Fruit fly (Drosophila melanogaster): Measurements from ENCODE around the gene CG31546.

The CG31546 gene

dm6 chr3R:5613114-5613443 lies 22.3 kb downstream of the CG31546 start, which contains the start of gene Atu (continued):
- TF ChIP-seq CG2116 (GFP tag; optimal IDR thresholded peaks at IDR 0.05) (peak; percentile 98), Hmx (GFP tag; optimal IDR thresholded peaks at IDR 0.05) (no peak), CG15696 (tag; optimal IDR thresholded peaks at IDR 0.05) (peak; percentile 12), pzg (GFP tag; optimal IDR thresholded peaks at IDR 0.05) (peak; percentile 84), HLH54F (GFP tag; optimal IDR thresholded peaks at IDR 0.05) (peak; percentile 39), CG16863 (GFP tag; optimal IDR thresholded peaks at IDR 0.05) (no peak), Meics (GFP tag; optimal IDR thresholded peaks at IDR 0.05) (peak; percentile 10), CG3281 (GFP tag; optimal IDR thresholded peaks at IDR 0.05) (peak; percentile 2), onecut (GFP tag; IDR thresholded peaks at IDR 0.05) (peak; percentile 6; the same call in 1 of the 2 replicates), Sry-δ (GFP tag; optimal IDR thresholded peaks at IDR 0.05) (peak; percentile 96), stwl (tag; optimal IDR thresholded peaks at IDR 0.05) (peak; percentile 60), CG15514 (GFP tag; optimal IDR thresholded peaks at IDR 0.05) (peak; percentile 71), aop (GFP tag; IDR thresholded peaks at IDR 0.05) (no peak), Dad (GFP tag; optimal IDR thresholded peaks at IDR 0.05) (peak; percentile 32), kah (GFP tag; optimal IDR thresholded peaks at IDR 0.05) (no peak), dmrt11E (tag; optimal IDR thresholded peaks at IDR 0.05) (peak; percentile 15), ewg (GFP tag; optimal IDR thresholded peaks at IDR 0.05) (peak; percentile 3), lov (optimal IDR thresholded peaks at IDR 0.05) (no peak), lov (GFP tag; IDR thresholded peaks at IDR 0.05) (no peak), Atf6 (GFP tag; IDR thresholded peaks at IDR 0.05) (no peak), hb (GFP tag; IDR thresholded peaks at IDR 0.05; ENCODE audit: partially characterized antibody) (peak; percentile 94), MESR4 (GFP tag; optimal IDR thresholded peaks at IDR 0.05) (peak; percentile 24), Ets65A (GFP tag) (no peak), cad (GFP tag; optimal IDR thresholded peaks at IDR 0.05) (no peak), CG8281 (tag; optimal IDR thresholded peaks at IDR 0.05) (no peak), Ets97D (GFP tag; optimal IDR thresholded peaks at IDR 0.05) (peak; percentile 66), CG16779 (GFP tag; IDR thresholded peaks at IDR 0.05) (no peak), CG9876 (GFP tag; optimal IDR thresholded peaks at IDR 0.05) (no peak), BEAF-32 (GFP tag; optimal IDR thresholded peaks at IDR 0.05) (peak; percentile 96), zfh2 (GFP tag; optimal IDR thresholded peaks at IDR 0.05) (peak; percentile 38), CG4404 (GFP tag; IDR thresholded peaks at IDR 0.05) (no peak), CG10321 (GFP tag; IDR thresholded peaks at IDR 0.05) (no peak), Lpt (GFP tag; optimal IDR thresholded peaks at IDR 0.05) (no peak), CG8290 (GFP tag; optimal IDR thresholded peaks at IDR 0.05) (no peak), CG8290 (tag; optimal IDR thresholded peaks at IDR 0.05) (peak in 1 of 2 experiments; percentile 57), CG13624 (GFP tag; optimal IDR thresholded peaks at IDR 0.05) (no peak), gcm2 (GFP tag; optimal IDR thresholded peaks at IDR 0.05) (no peak), CG11456 (GFP tag; IDR thresholded peaks at IDR 0.05) (no peak), CG7556 (GFP tag; optimal IDR thresholded peaks at IDR 0.05) (no peak), dati (GFP tag; IDR thresholded peaks at IDR 0.05) (no peak), gsb (GFP tag; IDR thresholded peaks at IDR 0.05) (no peak), HmgD (GFP tag; optimal IDR thresholded peaks at IDR 0.05) (peak; percentile 51), CG1832 (GFP tag; optimal IDR thresholded peaks at IDR 0.05) (no peak), ara (GFP tag; IDR thresholded peaks at IDR 0.05) (no peak), Nf-YC (tag; optimal IDR thresholded peaks at IDR 0.05) (peak; percentile 52), CG3838 (GFP tag; optimal IDR thresholded peaks at IDR 0.05) (no peak), CG13296 (GFP tag; optimal IDR thresholded peaks at IDR 0.05) (no peak), PHDP (tag; optimal IDR thresholded peaks at IDR 0.05) (no peak), CG5245 (GFP tag; optimal IDR thresholded peaks at IDR 0.05) (no peak), fu2 (GFP tag; optimal IDR thresholded peaks at IDR 0.05) (no peak), lab (GFP tag; optimal IDR thresholded peaks at IDR 0.05) (no peak), CG34376 (GFP tag; optimal IDR thresholded peaks at IDR 0.05) (no peak)
